Worm (Caenorhabditis elegans): ENCODE results near the gene fip-3.

ce11 chrIII:8628405-8628982 lies 39.2 kb upstream of the fip-3 start, which contains the start of the genes polk-1 and gpr-1:
- TF ChIP-seq F39B2.1 (GFP tag; IDR thresholded peaks at IDR 0.05) (no peak), efl-1 (GFP tag; optimal IDR thresholded peaks at IDR 0.05) (peak; percentile 89), snpc-4 (GFP tag; optimal IDR thresholded peaks at IDR 0.05) (no peak), snpc-4 (tag; optimal IDR thresholded peaks at IDR 0.05) (no peak), chd-7 (tag; optimal IDR thresholded peaks at IDR 0.05) (no peak), nfyb-1 (GFP tag; IDR thresholded peaks at IDR 0.05) (no peak), ceh-91 (GFP tag; IDR thresholded peaks at IDR 0.05) (peak; percentile 74), ZK185.1 (tag; optimal IDR thresholded peaks at IDR 0.05; ENCODE audit: poor library complexity, severe bottlenecking) (no peak), F49E8.2 (tag; optimal IDR thresholded peaks at IDR 0.05; ENCODE audit: insufficient read depth) (no peak), sdz-38 (tag; optimal IDR thresholded peaks at IDR 0.05) (no peak), K11D2.4 (GFP tag; IDR thresholded peaks at IDR 0.05) (no peak), pha-4 (tag; optimal IDR thresholded peaks at IDR 0.05) (no peak), attf-3 (GFP tag; conservative IDR thresholded peaks at IDR 0.05) (peak; percentile 53; the same call in 1 of the 2 replicates), lsy-27 (tag; optimal IDR thresholded peaks at IDR 0.05; ENCODE audit: borderline replicate concordance, insufficient read depth) (no peak), zim-3 (tag; optimal IDR thresholded peaks at IDR 0.05) (no peak)

All from whole organism, young adult.